Worm (Caenorhabditis elegans): ENCODE results near the gene F40G12.11.

Gene F40G12.11

DNA sequence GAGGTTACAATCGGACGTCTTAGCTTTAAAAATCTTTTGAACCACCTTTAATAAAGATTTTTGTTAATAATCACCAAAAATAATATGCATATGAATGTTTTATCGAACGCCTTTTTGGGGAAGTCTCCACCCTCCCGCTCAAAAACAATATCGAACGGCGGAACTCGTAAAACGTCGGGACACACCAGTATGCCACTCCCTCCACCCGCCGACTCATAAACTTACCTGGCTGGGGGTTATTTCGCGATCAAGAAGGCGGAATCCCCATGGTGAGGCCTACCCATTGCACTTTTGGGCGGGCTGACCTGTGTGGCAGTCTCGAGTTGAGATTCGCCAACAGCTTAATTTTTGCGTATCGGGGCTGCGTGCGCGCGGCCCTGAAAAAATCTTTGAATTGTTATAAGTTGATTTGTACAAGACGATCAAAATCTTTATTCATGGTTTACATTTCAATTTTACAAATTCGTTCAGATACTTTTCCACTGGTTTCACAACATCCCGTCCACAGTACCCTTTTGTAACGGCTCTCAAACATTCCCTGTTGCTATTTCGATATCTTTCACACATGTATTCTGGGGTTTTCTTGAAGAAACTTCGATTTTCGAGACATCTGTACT, 18.5 kb upstream of the F40G12.11 start (continued):
- TF ChIP-seq F37B4.10 (GFP tag; IDR thresholded peaks at IDR 0.05) (no peak), lir-1 (GFP tag; conservative IDR thresholded peaks at IDR 0.05) (no peak), hrde-1 (tag; optimal IDR thresholded peaks at IDR 0.05; ENCODE audit: borderline replicate concordance) (peak; percentile 30), tbx-9 (tag; optimal IDR thresholded peaks at IDR 0.05; ENCODE audit: borderline replicate concordance) (no peak), aptf-2 (GFP tag; conservative IDR thresholded peaks at IDR 0.05) (0 out of 2 replicates have a peak, but pooled peaks have one; percentile 31), chd-7 (tag; optimal IDR thresholded peaks at IDR 0.05) (no peak), hmg-1.2 (GFP tag; IDR thresholded peaks at IDR 0.05) (peak; percentile 59; the same call in 1 of the 2 replicates), ztf-22 (GFP tag; optimal IDR thresholded peaks at IDR 0.05) (no peak), rcor-1 (GFP tag; IDR thresholded peaks at IDR 0.05) (peak; percentile 76), ceh-91 (GFP tag; IDR thresholded peaks at IDR 0.05) (no peak), pha-4 (tag; optimal IDR thresholded peaks at IDR 0.05) (no peak), ZK185.1 (tag; optimal IDR thresholded peaks at IDR 0.05; ENCODE audit: poor library complexity, severe bottlenecking) (no peak), F33H1.4 (GFP tag; IDR thresholded peaks at IDR 0.05) (peak; percentile 38; the same call in 1 of the 2 replicates), ceh-100 (GFP tag; IDR thresholded peaks at IDR 0.05) (peak; percentile 47; the same call in 1 of the 2 replicates), F55B11.4 (tag; optimal IDR thresholded peaks at IDR 0.05; ENCODE audit: borderline replicate concordance, insufficient read depth) (no peak), xnd-1 (tag; optimal IDR thresholded peaks at IDR 0.05) (peak; percentile 11), cebp-1 (GFP tag; IDR thresholded peaks at IDR 0.05) (no peak), cebp-1 (tag; optimal IDR thresholded peaks at IDR 0.05) (no peak), snpc-1.3 (tag; optimal IDR thresholded peaks at IDR 0.05; ENCODE audit: insufficient read depth) (peak; percentile 59), tbp1 (GFP tag; optimal IDR thresholded peaks at IDR 0.05) (peak; percentile 23), him-1 (tag; optimal IDR thresholded peaks at IDR 0.05) (peak; percentile 90), efl-1 (GFP tag; optimal IDR thresholded peaks at IDR 0.05) (no peak), pbrm-1 (GFP tag; IDR thresholded peaks at IDR 0.05) (peak; percentile 29; the same call in 1 of the 2 replicates)

DNA sequence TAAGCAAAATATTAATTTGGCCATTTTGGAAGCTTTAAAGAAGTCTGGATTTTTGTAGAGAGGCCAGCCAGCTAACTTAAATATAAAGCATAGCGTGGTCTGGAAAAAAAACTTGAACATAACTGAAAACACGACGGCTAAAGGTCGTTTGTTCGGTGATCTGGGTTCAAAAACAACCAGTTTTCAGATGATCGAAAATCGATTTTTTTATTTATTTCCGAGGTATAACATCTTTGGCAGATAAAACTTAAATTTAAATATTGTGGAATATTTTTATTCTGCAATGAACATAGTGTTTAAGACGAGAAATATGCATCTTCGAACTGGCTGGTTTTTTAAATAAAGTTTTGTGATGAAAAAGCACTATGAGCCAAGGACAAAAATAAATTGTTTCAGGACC, 17.4 kb upstream of the F40G12.11 start, which contains the start of gene F40G12.4:
Gene F40G12.4 (minus strand): TSS at position 101 of the 400 bp plus-strand sequence.
- TF ChIP-seq ztf-3 (GFP tag; optimal IDR thresholded peaks at IDR 0.05) (no peak), lin-40 (tag; optimal IDR thresholded peaks at IDR 0.05) (no peak), hmg-20 (GFP tag; IDR thresholded peaks at IDR 0.05) (no peak), hmg-1.2 (GFP tag; IDR thresholded peaks at IDR 0.05) (no peak), ceh-40 (GFP tag; IDR thresholded peaks at IDR 0.05) (no peak), hlh-12 (tag; optimal IDR thresholded peaks at IDR 0.05) (no peak), F22D6.2 (tag; optimal IDR thresholded peaks at IDR 0.05) (no peak), rcor-1 (GFP tag; IDR thresholded peaks at IDR 0.05) (no peak), aptf-3 (GFP tag; IDR thresholded peaks at IDR 0.05) (no peak), gei-17 (GFP tag; optimal IDR thresholded peaks at IDR 0.05) (no peak), madf-3 (GFP tag; IDR thresholded peaks at IDR 0.05) (no peak), dpff-1 (tag; optimal IDR thresholded peaks at IDR 0.05) (no peak), T26A5.8 (tag; optimal IDR thresholded peaks at IDR 0.05) (no peak), egl-44 (GFP tag; IDR thresholded peaks at IDR 0.05) (no peak), nhr-120 (GFP tag; IDR thresholded peaks at IDR 0.05) (no peak), egl-18 (GFP tag; IDR thresholded peaks at IDR 0.05) (no peak), rec-8 (tag; optimal IDR thresholded peaks at IDR 0.05) (no peak)
